Worm (Caenorhabditis elegans): ENCODE results near the gene W04G3.7.

DNA sequence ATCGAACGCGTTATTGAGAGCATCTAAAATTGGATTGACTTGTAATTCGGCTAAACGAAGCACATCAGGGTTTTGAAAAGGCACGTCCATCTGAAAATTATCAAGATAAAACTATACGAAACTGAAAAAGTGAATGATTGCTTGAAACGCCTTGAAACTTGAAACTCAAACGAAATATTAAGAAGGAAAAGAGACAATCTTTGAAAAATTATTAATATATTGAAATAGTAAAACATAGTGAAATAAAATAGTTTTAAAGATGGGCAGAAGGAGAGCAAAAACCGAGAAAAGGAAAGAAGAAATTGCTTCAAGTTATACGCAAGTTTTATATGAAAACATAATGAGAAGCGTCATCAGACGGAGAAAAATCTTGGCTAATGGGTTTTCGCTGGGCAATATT, 13.0 kb upstream of the W04G3.7 start, which contains the start of gene W02H3.3:
- TF ChIP-seq ztf-11 (tag; optimal IDR thresholded peaks at IDR 0.05) (no peak), elt-2 (tag; optimal IDR thresholded peaks at IDR 0.05) (no peak), egl-27 (tag; optimal IDR thresholded peaks at IDR 0.05) (no peak), grh-1 (GFP tag; IDR thresholded peaks at IDR 0.05) (no peak), ama-1 (optimal IDR thresholded peaks at IDR 0.05) (no peak)
